Fruit fly (Drosophila melanogaster): ENCODE results near the gene Chsy.

DNA sequence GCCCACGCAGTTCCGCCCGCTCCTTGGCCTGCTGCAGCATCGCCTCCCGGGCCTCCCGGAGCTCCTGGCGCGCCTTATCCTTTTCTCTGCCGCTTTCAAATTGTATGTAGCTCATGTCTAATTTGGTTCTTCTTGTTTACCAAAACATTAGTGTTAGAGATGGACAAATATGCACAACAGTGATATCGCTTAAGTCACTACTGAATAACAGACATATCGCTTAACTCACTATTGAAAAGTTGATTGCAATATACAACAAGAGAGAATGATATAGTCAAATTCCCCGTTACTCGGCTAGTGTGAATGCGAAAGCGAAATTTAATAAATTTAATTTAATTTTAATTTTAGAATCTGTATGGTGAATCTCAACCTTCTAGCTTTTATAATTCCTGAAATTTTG is 18.9 kb downstream of the Chsy start, which contains the start of gene CG9213:
- TF ChIP-seq bigmax (GFP tag; optimal IDR thresholded peaks at IDR 0.05) (no peak), CG18011 (GFP tag; optimal IDR thresholded peaks at IDR 0.05) (no peak), sqz (GFP tag; optimal IDR thresholded peaks at IDR 0.05) (no peak)

Data from whole organism, embryonic.